Comparison of ENCODE assay signal across 5 worm cellular contexts in the genomic region with DNA sequence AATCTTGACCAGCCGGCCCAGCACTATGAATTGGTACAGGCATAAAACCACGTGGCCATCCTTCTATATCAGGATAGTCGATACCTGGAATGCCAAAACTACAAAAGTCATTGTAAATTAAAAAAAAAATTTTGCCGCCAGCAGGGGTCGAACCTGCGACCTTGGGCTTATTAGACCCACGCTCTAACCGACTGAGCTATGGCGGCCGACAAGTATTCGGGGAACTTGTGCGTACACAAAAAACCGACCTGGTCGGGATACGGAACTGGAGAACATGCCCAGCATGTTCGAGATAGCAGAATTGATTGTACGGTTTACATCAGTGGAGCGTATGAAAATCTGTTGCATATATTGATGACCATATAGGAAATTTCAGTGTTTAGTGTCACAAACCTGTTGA.
TF ChIP-seq lines count a peak whose summit lies in the region.

No protein-coding gene starts in this region.

TF ChIP-seq in whole organism, L1 larva, 84 proteins besides CTCF, POLR2A, EP300 and RAD21 (continues in another document):
- TF ChIP-seq nhr-77 (tag; optimal IDR thresholded peaks at IDR 0.05; lab: Kevin White, UChicago) = peak; percentile 23
- peak; percentile 38 for TF ChIP-seq unc-130 (tag; optimal IDR thresholded peaks at IDR 0.05; lab: Kevin White, UChicago)
- peak; percentile 74 for TF ChIP-seq nhr-71 (tag; optimal IDR thresholded peaks at IDR 0.05; lab: Kevin White, UChicago)
- no peak for TF ChIP-seq ztf-4 (tag; optimal IDR thresholded peaks at IDR 0.05; lab: Kevin White, UChicago)
- TF ChIP-seq rnt-1 (tag; optimal IDR thresholded peaks at IDR 0.05; lab: Kevin White, UChicago) = peak; percentile 85
- TF ChIP-seq ets-5 (GFP tag; IDR thresholded peaks at IDR 0.05; lab: Robert Waterston, UW) = no peak
- TF ChIP-seq jun-1 (tag; optimal IDR thresholded peaks at IDR 0.05; lab: Kevin White, UChicago) = no peak
- no peak for TF ChIP-seq C34B4.2 (tag; optimal IDR thresholded peaks at IDR 0.05; lab: Kevin White, UChicago)
- TF ChIP-seq egl-13 (tag; optimal IDR thresholded peaks at IDR 0.05; lab: Kevin White, UChicago) = no peak
- TF ChIP-seq blmp-1 (tag; optimal IDR thresholded peaks at IDR 0.05; lab: Kevin White, UChicago) = no peak
- peak; percentile 89 for TF ChIP-seq elt-2 (tag; optimal IDR thresholded peaks at IDR 0.05; lab: Kevin White, UChicago)
- peak; percentile 41 to 67 for TF ChIP-seq efl-1 (optimal IDR thresholded peaks at IDR 0.05; lab: Kevin White, UChicago)
- TF ChIP-seq efl-1 (GFP tag; optimal IDR thresholded peaks at IDR 0.05 in 1 of 2; lab: Kevin White, UChicago) = peak; percentile 39 to 94
- TF ChIP-seq irx-1 (tag; optimal IDR thresholded peaks at IDR 0.05; lab: Kevin White, UChicago) = no peak
- TF ChIP-seq nhr-47 (tag; optimal IDR thresholded peaks at IDR 0.05; lab: Kevin White, UChicago) = peak; percentile 70
- TF ChIP-seq ztf-11 (tag; optimal IDR thresholded peaks at IDR 0.05; lab: Kevin White, UChicago) = no peak
- peak; percentile 43 for TF ChIP-seq skn-1 (tag; optimal IDR thresholded peaks at IDR 0.05; lab: Kevin White, UChicago)

TF ChIP-seq in whole organism, L3 larva, 47 proteins besides CTCF, POLR2A, EP300 and RAD21 (continues in another document):
- no peak for TF ChIP-seq unc-62 (GFP tag; optimal IDR thresholded peaks at IDR 0.05; lab: Kevin White, UChicago)
- no peak for TF ChIP-seq nhr-76 (tag; optimal IDR thresholded peaks at IDR 0.05; lab: Kevin White, UChicago)
- TF ChIP-seq nhr-28 (tag; optimal IDR thresholded peaks at IDR 0.05; lab: Kevin White, UChicago) = no peak
- TF ChIP-seq sea-2 (GFP tag; optimal IDR thresholded peaks at IDR 0.05; lab: Kevin White, UChicago) = no peak
- peak; percentile 67 for TF ChIP-seq hmg-11 (tag; optimal IDR thresholded peaks at IDR 0.05; lab: Kevin White, UChicago)
- TF ChIP-seq pha-4 (tag; optimal IDR thresholded peaks at IDR 0.05; lab: Kevin White, UChicago) = peak; percentile 73
- peak; percentile 43 for TF ChIP-seq nfya-1 (tag; optimal IDR thresholded peaks at IDR 0.05; lab: Kevin White, UChicago; ENCODE audit: insufficient read depth)
- TF ChIP-seq elt-3 (tag; optimal IDR thresholded peaks at IDR 0.05; lab: Kevin White, UChicago) = no peak
- TF ChIP-seq fkh-10 (GFP tag; optimal IDR thresholded peaks at IDR 0.05; lab: Kevin White, UChicago) = no peak
- TF ChIP-seq daf-12 (tag; optimal IDR thresholded peaks at IDR 0.05; lab: Kevin White, UChicago) = no peak
- peak; percentile 9 for TF ChIP-seq pqm-1 (tag; optimal IDR thresholded peaks at IDR 0.05; lab: Kevin White, UChicago)
- peak; percentile 71 for TF ChIP-seq lsy-12 (tag; optimal IDR thresholded peaks at IDR 0.05; lab: Kevin White, UChicago)
- TF ChIP-seq mml-1 (tag; optimal IDR thresholded peaks at IDR 0.05; lab: Kevin White, UChicago) = no peak
- TF ChIP-seq ceh-9 (tag; optimal IDR thresholded peaks at IDR 0.05; lab: Kevin White, UChicago) = no peak
- no peak for TF ChIP-seq ceh-82 (tag; optimal IDR thresholded peaks at IDR 0.05; lab: Kevin White, UChicago)
- no peak for TF ChIP-seq ZK546.5 (tag; optimal IDR thresholded peaks at IDR 0.05; lab: Kevin White, UChicago)
- TF ChIP-seq tbx-2 (tag; optimal IDR thresholded peaks at IDR 0.05; lab: Kevin White, UChicago) = peak; percentile 51
- TF ChIP-seq nhr-11 (tag; optimal IDR thresholded peaks at IDR 0.05; lab: Kevin White, UChicago) = no peak
- no peak for TF ChIP-seq eor-1 (tag; optimal IDR thresholded peaks at IDR 0.05; lab: Kevin White, UChicago)

TF ChIP-seq in whole organism, early embryonic, 17 proteins besides CTCF, POLR2A, EP300 and RAD21:
- TF ChIP-seq ceh-13 (GFP tag; optimal IDR thresholded peaks at IDR 0.05; lab: Kevin White, UChicago) (peak; percentile 53), B0310.2 (tag; optimal IDR thresholded peaks at IDR 0.05; lab: Kevin White, UChicago) (peak; percentile 24), tbx-11 (GFP tag; IDR thresholded peaks at IDR 0.05; lab: Robert Waterston, UW) (0 out of 2 replicates have a peak, but pooled peaks have one; percentile 28), flt-1 (GFP tag; IDR thresholded peaks at IDR 0.05; lab: Robert Waterston, UW) (peak; percentile 72), ama-1 (optimal IDR thresholded peaks at IDR 0.05; lab: Kevin White, UChicago) (no peak), scrt-1 (GFP tag; IDR thresholded peaks at IDR 0.05; lab: Robert Waterston, UW) (peak; percentile 72), ceh-36 (tag; optimal IDR thresholded peaks at IDR 0.05; lab: Kevin White, UChicago) (peak; percentile 54), F13C5.2 (tag; optimal IDR thresholded peaks at IDR 0.05; lab: Kevin White, UChicago) (no peak), hmg-4 (GFP tag; optimal IDR thresholded peaks at IDR 0.05; lab: Kevin White, UChicago) (peak; percentile 51), pes-1 (GFP tag; IDR thresholded peaks at IDR 0.05; lab: Robert Waterston, UW) (peak; percentile 86), sea-1 (GFP tag; conservative IDR thresholded peaks at IDR 0.05; lab: Robert Waterston, UW) (0 out of 2 replicates have a peak, but pooled peaks have one; percentile 63), aly-1 (tag; optimal IDR thresholded peaks at IDR 0.05; lab: Kevin White, UChicago) (no peak)
TF ChIP-seq in whole organism, early embryonic: peak in this region for 9.

TF ChIP-seq in whole organism, midembryonic, 9 proteins besides CTCF, POLR2A, EP300 and RAD21:
- TF ChIP-seq ref-1 (GFP tag; conservative IDR thresholded peaks at IDR 0.05; lab: Robert Waterston, UW) (peak; percentile 68; the same call in 1 of the 2 replicates), ztf-29 (GFP tag; IDR thresholded peaks at IDR 0.05; lab: Robert Waterston, UW) (peak; percentile 78; the same call in 1 of the 2 replicates), ztf-23 (GFP tag; IDR thresholded peaks at IDR 0.05; lab: Robert Waterston, UW) (no peak), flt-1 (GFP tag; IDR thresholded peaks at IDR 0.05; lab: Robert Waterston, UW) (peak; percentile 81), T22C8.4 (GFP tag; IDR thresholded peaks at IDR 0.05; lab: Robert Waterston, UW) (peak; percentile 43; the same call in 1 of the 2 replicates), tab-1 (GFP tag; IDR thresholded peaks at IDR 0.05; lab: Robert Waterston, UW) (peak; percentile 74)
TF ChIP-seq in whole organism, midembryonic: peak in this region for 5.

TF ChIP-seq in whole organism, young adult, 124 proteins besides CTCF, POLR2A, EP300 and RAD21 (continues in another document):
- TF ChIP-seq cebp-2 (GFP tag; IDR thresholded peaks at IDR 0.05; lab: Robert Waterston, UW) (no peak), repo-1 (tag; optimal IDR thresholded peaks at IDR 0.05; lab: Kevin White, UChicago) (peak; percentile 88), lin-26 (GFP tag; IDR thresholded peaks at IDR 0.05; lab: Robert Waterston, UW) (peak; percentile 61; the same call in 1 of the 2 replicates), tbx-9 (tag; optimal IDR thresholded peaks at IDR 0.05; lab: Kevin White, UChicago; ENCODE audit: borderline replicate concordance) (no peak), nhr-27 (tag; optimal IDR thresholded peaks at IDR 0.05; lab: Kevin White, UChicago) (no peak), zim-3 (tag; optimal IDR thresholded peaks at IDR 0.05; lab: Kevin White, UChicago) (peak; percentile 38), D2030.7 (GFP tag; IDR thresholded peaks at IDR 0.05; lab: Robert Waterston, UW) (peak; percentile 74), Y53G8AR.9 (GFP tag; conservative IDR thresholded peaks at IDR 0.05; lab: Robert Waterston, UW) (peak; percentile 88), C17E4.6 (GFP tag; IDR thresholded peaks at IDR 0.05; lab: Robert Waterston, UW) (peak; percentile 52), egl-18 (GFP tag; IDR thresholded peaks at IDR 0.05; lab: Robert Waterston, UW) (no peak), akir-1 (GFP tag; optimal IDR thresholded peaks at IDR 0.05; lab: Kevin White, UChicago) (no peak), nhr-90 (tag; optimal IDR thresholded peaks at IDR 0.05; lab: Kevin White, UChicago) (peak; percentile 4), ekl-4 (GFP tag; IDR thresholded peaks at IDR 0.05; lab: Robert Waterston, UW) (peak; percentile 88), ztf-28 (GFP tag; IDR thresholded peaks at IDR 0.05; lab: Robert Waterston, UW) (peak; percentile 48; the same call in 1 of the 2 replicates), unc-130 (GFP tag; optimal IDR thresholded peaks at IDR 0.05; lab: Kevin White, UChicago) (no peak), snpc-4 (GFP tag; optimal IDR thresholded peaks at IDR 0.05; lab: Kevin White, UChicago) (peak; percentile 98), snpc-4 (tag; optimal IDR thresholded peaks at IDR 0.05; lab: Kevin White, UChicago) (peak; percentile 99), pbrm-1 (GFP tag; IDR thresholded peaks at IDR 0.05; lab: Robert Waterston, UW) (peak; percentile 74), let-607 (tag; optimal IDR thresholded peaks at IDR 0.05; lab: Kevin White, UChicago) (peak in 1 of 2 experiments; percentile 38), rpc-1 (optimal IDR thresholded peaks at IDR 0.05; lab: Kevin White, UChicago) (peak; percentile 58), rpc-1 (tag; optimal IDR thresholded peaks at IDR 0.05; lab: Kevin White, UChicago) (peak; percentile 66), B0336.3 (GFP tag; IDR thresholded peaks at IDR 0.05; lab: Robert Waterston, UW) (peak; percentile 67), F49E8.2 (tag; optimal IDR thresholded peaks at IDR 0.05; lab: Kevin White, UChicago; ENCODE audit: insufficient read depth) (peak; percentile 75), lin-35 (GFP tag; optimal IDR thresholded peaks at IDR 0.05; lab: Kevin White, UChicago) (peak in 1 of 3 experiments; percentile 32), ztf-25 (GFP tag; IDR thresholded peaks at IDR 0.05; lab: Robert Waterston, UW) (no peak), ztf-3 (GFP tag; optimal IDR thresholded peaks at IDR 0.05; lab: Kevin White, UChicago) (no peak), madf-8 (GFP tag; conservative IDR thresholded peaks at IDR 0.05; lab: Robert Waterston, UW) (peak; percentile 41), ceh-40 (GFP tag; IDR thresholded peaks at IDR 0.05; lab: Robert Waterston, UW) (0 out of 2 replicates have a peak, but pooled peaks have one; percentile 42), egrh-3 (GFP tag; IDR thresholded peaks at IDR 0.05; lab: Robert Waterston, UW) (no peak), lin-40 (tag; optimal IDR thresholded peaks at IDR 0.05; lab: Kevin White, UChicago) (no peak), ztf-18 (tag; optimal IDR thresholded peaks at IDR 0.05; lab: Kevin White, UChicago) (peak; percentile 32), madf-3 (GFP tag; IDR thresholded peaks at IDR 0.05; lab: Robert Waterston, UW) (peak; percentile 73), nhr-120 (GFP tag; IDR thresholded peaks at IDR 0.05; lab: Robert Waterston, UW) (no peak), ccch-3 (GFP tag; optimal IDR thresholded peaks at IDR 0.05; lab: Kevin White, UChicago) (no peak), lir-1 (GFP tag; conservative IDR thresholded peaks at IDR 0.05; lab: Robert Waterston, UW) (no peak), ztf-26 (tag; optimal IDR thresholded peaks at IDR 0.05; lab: Kevin White, UChicago) (peak; percentile 63), bed-1 (GFP tag; IDR thresholded peaks at IDR 0.05; lab: Robert Waterston, UW) (0 out of 2 replicates have a peak, but pooled peaks have one; percentile 63), madf-10 (tag; optimal IDR thresholded peaks at IDR 0.05; lab: Kevin White, UChicago) (peak; percentile 40)
